Fruit fly (Drosophila melanogaster) Kc167 (cell line): ENCODE measurements around the gene CG13455.

Experiments used
- Myc ChIP-seq: fragments of >200 bp; optimal IDR thresholded peaks from 2 replicates; lab custom pipeline; 2017; ENCODE audit warnings: missing external identifiers
- Sin3A ChIP-seq: fragments of >200 bp; optimal IDR thresholded peaks from 2 replicates; lab custom pipeline; 2018; ENCODE audit warnings: missing external identifiers
- insv ChIP-seq: fragments of >200 bp; optimal IDR thresholded peaks from 3 replicates; lab custom pipeline; 2018; ENCODE audit warnings: missing external identifiers
- psq ChIP-seq: fragments of >200 bp; optimal IDR thresholded peaks from 2 replicates; lab custom pipeline; 2017; ENCODE audit warnings: missing external identifiers
- ttk ChIP-seq: sonication (Bioruptor generic); optimal IDR thresholded peaks from 2 replicates; lab custom pipeline; 2017; ENCODE audit warnings: missing external identifiers

DNA sequence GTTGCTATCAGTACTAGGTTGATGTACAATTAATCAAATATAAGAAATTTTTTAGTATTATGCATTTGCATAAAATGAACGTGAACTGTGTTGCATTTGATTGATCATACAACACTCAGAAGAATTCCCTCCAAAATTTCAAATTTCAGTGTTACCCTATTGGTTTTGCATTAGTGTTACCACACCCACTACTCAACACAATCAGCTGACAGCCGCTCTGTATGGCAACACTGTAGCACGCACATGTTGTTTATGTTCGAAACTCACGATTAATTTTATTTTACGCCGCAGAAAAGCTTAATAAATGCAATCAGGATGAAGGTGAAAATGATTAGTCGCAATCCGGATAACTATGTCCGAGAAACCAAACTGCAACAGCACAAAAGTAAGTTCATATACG lies 2.4 kb downstream of the CG13455 start, which contains the start of gene CG7275:
- no peak for TF ChIP-seq ttk (lab: Kevin White, UChicago)
- TF ChIP-seq Sin3A, result no peak
- TF ChIP-seq insv (lab: Kevin White, UChicago), result no peak
- TF ChIP-seq Myc (lab: Kevin White, UChicago), result no peak
- no peak for TF ChIP-seq psq
